Worm (Caenorhabditis elegans): ENCODE results near the gene R07D5.2.

DNA sequence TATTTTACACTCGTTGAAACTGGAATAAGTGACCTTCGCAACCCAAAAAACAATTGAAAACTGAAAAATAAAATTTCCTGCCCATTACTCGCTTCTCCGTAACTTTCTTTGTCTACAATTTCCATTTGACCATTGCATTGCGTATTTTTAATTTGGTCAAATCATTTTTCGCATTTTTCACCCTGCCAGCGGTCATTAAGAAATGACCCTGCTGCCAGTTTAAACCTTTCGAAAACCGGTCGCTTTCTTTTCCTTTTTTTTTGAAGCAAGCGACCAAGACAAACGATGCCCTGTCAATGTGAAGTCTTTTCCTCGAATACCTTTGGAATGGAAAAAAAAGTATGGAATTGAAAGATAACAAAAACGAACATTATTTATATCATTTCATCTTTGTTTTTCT is 44.5 kb upstream of the R07D5.2 start:
- TF ChIP-seq him-1 (tag; optimal IDR thresholded peaks at IDR 0.05): no peak
- TF ChIP-seq dao-5 (tag; optimal IDR thresholded peaks at IDR 0.05): no peak
- no peak for TF ChIP-seq W03F9.2 (tag; optimal IDR thresholded peaks at IDR 0.05)

Data from whole organism, L4/young adult.